Worm (Caenorhabditis elegans) whole organism, late embryonic: ENCODE data around the gene C37H5.13.

Experiments used
- T23F11.4 ChIP-seq: fragments of 200-800 bp; sonication (Bioruptor generic); optimal IDR thresholded peaks from 2 replicates; lab custom pipeline; 2018; ENCODE audit warnings: mild to moderate bottlenecking, missing genetic modification characterization, missing compliant biosample characterization
- ceh-14 ChIP-seq: sonication (generic microtip); optimal IDR thresholded peaks from 2 replicates; lab custom pipeline; 2016; ENCODE audit warnings: missing genotype, missing genetic modification characterization, missing compliant biosample characterization
- fax-1 ChIP-seq: sonication (generic microtip); optimal IDR thresholded peaks from 2 replicates; lab custom pipeline; 2016; ENCODE audit warnings: missing genotype, missing genetic modification characterization, missing compliant biosample characterization
- fkh-10 ChIP-seq: fragments of 150-350 bp; optimal IDR thresholded peaks from 2 replicates; lab custom pipeline; 2014; ENCODE audit warnings: missing biosample characterization, missing genetic modification reagents, missing genetic modification characterization
- pha-4 ChIP-seq: fragments of 150-350 bp; optimal IDR thresholded peaks from 2 replicates; lab custom pipeline; 2018; ENCODE audit warnings: missing biosample characterization, missing genetic modification reagents, missing genetic modification characterization
- ttx-3 ChIP-seq: sonication (generic microtip); optimal IDR thresholded peaks from 2 replicates; lab custom pipeline; 2016; ENCODE audit warnings: missing genetic modification reagents, missing genetic modification characterization, missing compliant biosample characterization
- unc-55 ChIP-seq: sonication (generic microtip); optimal IDR thresholded peaks from 2 replicates; lab custom pipeline; 2017; ENCODE audit warnings: missing biosample characterization, missing genetic modification reagents, missing genetic modification characterization

DNA sequence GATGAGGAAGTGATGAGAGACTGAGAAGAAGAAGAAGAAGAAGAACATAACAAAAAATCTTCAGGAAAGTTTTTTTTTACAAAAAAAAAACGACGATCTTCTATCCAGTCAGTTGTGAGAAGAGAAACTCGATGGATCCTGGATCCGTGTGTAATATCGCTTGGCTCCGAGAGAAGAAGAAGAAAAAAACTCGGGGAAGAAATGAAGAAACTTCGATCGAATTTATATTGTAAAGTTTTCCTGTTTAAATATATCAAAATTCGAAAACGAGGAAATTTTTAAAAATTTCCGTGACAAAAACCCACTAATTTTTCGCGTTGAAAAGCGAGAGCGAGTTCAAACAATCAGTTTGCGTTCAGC, 39.5 kb downstream of the C37H5.13 start, which contains the start of gene adss-1:
- TF ChIP-seq fax-1 (tag; lab: Kevin White, UChicago) (no peak), ttx-3 (tag; lab: Kevin White, UChicago) (no peak), fkh-10 (GFP tag; lab: Kevin White, UChicago) (no peak), pha-4 (tag; lab: Kevin White, UChicago) (no peak), ceh-14 (tag; lab: Kevin White, UChicago) (no peak), unc-55 (GFP tag; lab: Kevin White, UChicago) (no peak), T23F11.4 (GFP tag; lab: Kevin White, UChicago) (no peak)
